Worm (Caenorhabditis elegans): Measurements from ENCODE around the gene srbc-5.

DNA sequence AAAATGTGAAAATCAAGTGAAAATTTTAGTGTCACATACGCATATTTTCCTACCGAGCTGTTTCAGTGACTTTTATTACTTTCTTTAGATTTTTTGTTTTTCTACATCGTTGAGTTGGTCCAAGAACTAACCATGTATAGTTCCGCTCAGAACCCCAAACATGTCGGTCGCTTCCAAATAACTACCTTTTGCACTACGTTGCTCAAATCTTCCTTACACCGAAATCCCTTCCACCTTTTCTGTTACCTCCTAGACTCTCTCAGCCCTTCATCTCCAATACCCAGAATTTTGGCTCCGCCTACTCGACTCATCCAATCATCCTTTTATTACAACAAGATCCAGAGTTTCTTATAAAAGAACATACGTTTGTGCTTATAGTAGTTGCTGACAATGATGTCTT, 24.5 kb downstream of the srbc-5 start, which contains the start of gene F35F10.5:
- TF ChIP-seq tbx-11 (GFP tag; IDR thresholded peaks at IDR 0.05) (no peak), ama-1 (optimal IDR thresholded peaks at IDR 0.05) (no peak), aly-1 (tag; optimal IDR thresholded peaks at IDR 0.05) (no peak), hnd-1 (tag; optimal IDR thresholded peaks at IDR 0.05) (no peak)

Data from whole organism, early embryonic.